Fruit fly (Drosophila melanogaster) whole organism, prepupa: ENCODE measurements around the gene CG10171.
A peak's percentile ranks its signal among the peaks of the same experiment; 100 is the strongest.

Source experiments
- CG10631 ChIP-seq: fragments of 200-800 bp; sonication (Bioruptor generic); optimal IDR thresholded peaks from 2 replicates; lab custom pipeline; 2016; ENCODE audit warnings: missing biosample characterization, missing genetic modification characterization
- CG10669 ChIP-seq: fragments of 200-800 bp; sonication (Bioruptor generic); optimal IDR thresholded peaks from 3 replicates; lab custom pipeline; 2018; ENCODE audit warnings: missing biosample characterization, mild to moderate bottlenecking, missing genetic modification characterization, moderate library complexity
- CG11294 ChIP-seq: fragments of 200-800 bp; sonication (Bioruptor generic); IDR thresholded peaks from 2 replicates; pipeline ENCODE4 v1.3.6; 2022; ENCODE audit warnings: missing biosample characterization, missing genetic modification characterization
- CG11762 ChIP-seq: fragments of 200-800 bp; sonication (Bioruptor generic); optimal IDR thresholded peaks from 3 replicates; lab custom pipeline; 2016; ENCODE audit warnings: missing biosample characterization, missing genetic modification characterization; ENCODE audit not compliant: insufficient read depth
- CG11902 ChIP-seq: fragments of 200-800 bp; sonication (Bioruptor generic); optimal IDR thresholded peaks from 3 replicates; lab custom pipeline; 2016; ENCODE audit warnings: missing biosample characterization, missing genetic modification characterization
- CG15336 ChIP-seq: fragments of 200-800 bp; sonication (Bioruptor generic); IDR thresholded peaks from 2 replicates; pipeline ENCODE4 v1.3.6; 2022; ENCODE audit warnings: missing biosample characterization, missing genetic modification characterization
- CG1621 ChIP-seq: fragments of 200-800 bp; sonication (Bioruptor generic); optimal IDR thresholded peaks from 3 replicates; lab custom pipeline; 2018; ENCODE audit warnings: missing biosample characterization, mild to moderate bottlenecking, missing genetic modification characterization
- CG16779 ChIP-seq: fragments of 200-800 bp; sonication (Bioruptor generic); optimal IDR thresholded peaks from 3 replicates; lab custom pipeline; 2017; ENCODE audit warnings: missing biosample characterization, mild to moderate bottlenecking, missing genetic modification characterization
- CG3032 ChIP-seq: fragments of 200-800 bp; optimal IDR thresholded peaks from 2 replicates; lab custom pipeline; 2019; ENCODE audit warnings: missing biosample characterization, mild to moderate bottlenecking, missing genetic modification characterization, moderate library complexity
- CG6163 ChIP-seq: fragments of 200-800 bp; sonication (Bioruptor generic); IDR thresholded peaks from 3 replicates; pipeline ENCODE4 v1.3.6; 2022; ENCODE audit warnings: missing biosample characterization, missing genetic modification characterization
- CG6276 ChIP-seq: fragments of 200-800 bp; sonication (Bioruptor generic); optimal IDR thresholded peaks from 2 replicates; lab custom pipeline; 2017; ENCODE audit warnings: missing biosample characterization, mild to moderate bottlenecking, missing genetic modification characterization
- CG6808 ChIP-seq: fragments of 200-800 bp; sonication (Bioruptor generic); optimal IDR thresholded peaks from 3 replicates; lab custom pipeline; 2017; ENCODE audit warnings: missing biosample characterization, missing genetic modification characterization, mild to moderate bottlenecking, moderate library complexity, missing genetic modification reagents
- CG6854 ChIP-seq: fragments of 200-800 bp; sonication (Bioruptor generic); optimal IDR thresholded peaks from 2 replicates; lab custom pipeline; 2017; ENCODE audit warnings: missing biosample characterization, mild to moderate bottlenecking, missing genetic modification characterization
- CG7368 ChIP-seq: fragments of 200-800 bp; sonication (Bioruptor generic); optimal IDR thresholded peaks from 3 replicates; lab custom pipeline; 2016; ENCODE audit warnings: missing biosample characterization, missing genetic modification characterization
- CG8119 ChIP-seq: fragments of 200-800 bp; sonication (Bioruptor generic); IDR thresholded peaks from 3 replicates; pipeline ENCODE4 v1.3.6; 2022; ENCODE audit warnings: missing biosample characterization, missing genetic modification characterization
- CG8319 ChIP-seq: fragments of 200-800 bp; sonication (Bioruptor generic); optimal IDR thresholded peaks from 3 replicates; lab custom pipeline; 2016; ENCODE audit warnings: missing biosample characterization, missing genetic modification characterization
- CG8632 ChIP-seq: fragments of 200-800 bp; sonication (Bioruptor generic); optimal IDR thresholded peaks from 3 replicates; lab custom pipeline; 2016; ENCODE audit warnings: missing biosample characterization, missing genetic modification characterization
- CG9139 ChIP-seq: fragments of 200-800 bp; sonication (Bioruptor generic); optimal IDR thresholded peaks from 3 replicates; lab custom pipeline; 2017; ENCODE audit warnings: missing biosample characterization, mild to moderate bottlenecking, missing genetic modification characterization
- Eip75B ChIP-seq: fragments of 200-800 bp; sonication (Bioruptor generic); optimal IDR thresholded peaks from 3 replicates; lab custom pipeline; 2016; ENCODE audit warnings: missing biosample characterization, missing genetic modification characterization
- Eip93F ChIP-seq: fragments of 200-800 bp; sonication (Bioruptor generic); optimal IDR thresholded peaks from 2 replicates; lab custom pipeline; 2016; ENCODE audit warnings: missing biosample characterization, mild to moderate bottlenecking, missing genetic modification characterization
- Ets21C ChIP-seq: fragments of 200-800 bp; sonication (Bioruptor generic); optimal IDR thresholded peaks from 3 replicates; lab custom pipeline; 2016; ENCODE audit warnings: missing biosample characterization, missing genetic modification characterization
- Ets96B ChIP-seq: fragments of 200-800 bp; optimal IDR thresholded peaks from 2 replicates; lab custom pipeline; 2019; ENCODE audit warnings: missing biosample characterization, mild to moderate bottlenecking, missing genetic modification characterization, moderate library complexity
- Hr4 ChIP-seq: fragments of 200-800 bp; sonication (Bioruptor generic); optimal IDR thresholded peaks from 3 replicates; lab custom pipeline; 2016; ENCODE audit warnings: missing biosample characterization, missing genetic modification characterization
- Lpt ChIP-seq: fragments of 200-800 bp; sonication (Bioruptor generic); optimal IDR thresholded peaks from 3 replicates; lab custom pipeline; 2016; ENCODE audit warnings: missing biosample characterization, missing genetic modification characterization
- Met ChIP-seq: fragments of 200-800 bp; sonication (Bioruptor generic); optimal IDR thresholded peaks from 3 replicates; lab custom pipeline; 2016; ENCODE audit warnings: missing biosample characterization, missing genetic modification characterization
- OdsH ChIP-seq: fragments of 200-800 bp; sonication (Bioruptor generic); optimal IDR thresholded peaks from 3 replicates; lab custom pipeline; 2016; ENCODE audit warnings: missing biosample characterization, missing genetic modification characterization
- Smox ChIP-seq: fragments of 200-800 bp; sonication (Bioruptor generic); optimal IDR thresholded peaks from 3 replicates; lab custom pipeline; 2016; ENCODE audit warnings: missing biosample characterization, missing genetic modification characterization
- Sox102F ChIP-seq: fragments of 200-800 bp; sonication (Bioruptor generic); optimal IDR thresholded peaks from 2 replicates; lab custom pipeline; 2016; ENCODE audit warnings: missing biosample characterization, mild to moderate bottlenecking, missing genetic modification characterization
- Sox14 ChIP-seq: fragments of 200-800 bp; sonication (Bioruptor generic); optimal IDR thresholded peaks from 3 replicates; lab custom pipeline; 2016; ENCODE audit warnings: missing biosample characterization, missing genetic modification characterization
- Sox15 ChIP-seq: fragments of 200-800 bp; sonication (Bioruptor generic); optimal IDR thresholded peaks from 3 replicates; lab custom pipeline; 2016; ENCODE audit warnings: missing biosample characterization, missing genetic modification characterization
- achi ChIP-seq: fragments of 200-800 bp; sonication (Bioruptor generic); optimal IDR thresholded peaks from 3 replicates; lab custom pipeline; 2016; ENCODE audit warnings: missing biosample characterization, missing genetic modification characterization
- acj6 ChIP-seq: fragments of 200-800 bp; sonication (Bioruptor generic); optimal IDR thresholded peaks from 3 replicates; lab custom pipeline; 2016; ENCODE audit warnings: missing biosample characterization, missing genetic modification characterization
- dac ChIP-seq: fragments of 200-800 bp; sonication (Bioruptor generic); optimal IDR thresholded peaks from 2 replicates; lab custom pipeline; 2017; ENCODE audit warnings: missing biosample characterization, mild to moderate bottlenecking, missing genetic modification characterization
- dsx ChIP-seq: fragments of 200-800 bp; optimal IDR thresholded peaks from 3 replicates; lab custom pipeline; 2019; ENCODE audit warnings: missing biosample characterization, mild to moderate bottlenecking, missing genetic modification characterization, moderate library complexity; ENCODE audit not compliant: poor library complexity, severe bottlenecking
- esn ChIP-seq: fragments of 200-800 bp; sonication (Bioruptor generic); optimal IDR thresholded peaks from 2 replicates; lab custom pipeline; 2016; ENCODE audit warnings: missing biosample characterization, mild to moderate bottlenecking, missing genetic modification characterization, moderate library complexity
- fd59A ChIP-seq: fragments of 200-800 bp; sonication (Bioruptor generic); optimal IDR thresholded peaks from 2 replicates; lab custom pipeline; 2017; ENCODE audit warnings: missing biosample characterization, mild to moderate bottlenecking, missing genetic modification characterization, missing genetic modification reagents
- fd85E ChIP-seq: fragments of 200-800 bp; sonication (Bioruptor generic); optimal IDR thresholded peaks from 3 replicates; lab custom pipeline; 2016; ENCODE audit warnings: missing biosample characterization, missing genetic modification characterization
- fkh ChIP-seq: fragments of 200-800 bp; sonication (Bioruptor generic); optimal IDR thresholded peaks from 3 replicates; lab custom pipeline; 2017; ENCODE audit warnings: missing biosample characterization, mild to moderate bottlenecking, missing genetic modification characterization, moderate library complexity
- lz ChIP-seq: fragments of 200-800 bp; sonication (Bioruptor generic); optimal IDR thresholded peaks from 3 replicates; lab custom pipeline; 2016; ENCODE audit warnings: missing biosample characterization, missing genetic modification characterization
- net ChIP-seq: fragments of 200-800 bp; sonication (Bioruptor generic); optimal IDR thresholded peaks from 3 replicates; lab custom pipeline; 2016; ENCODE audit warnings: missing biosample characterization, missing genetic modification characterization
- salr ChIP-seq, 2 experiments: fragments of 200-800 bp; sonication (Bioruptor generic); optimal IDR thresholded peaks; 3 replicates each; lab custom pipeline; 2016 to 2018; ENCODE audit warnings: missing biosample characterization in 2 of 2, missing genetic modification characterization in 2 of 2, mild to moderate bottlenecking in 1 of 2
- spab ChIP-seq: fragments of 200-800 bp; sonication (Bioruptor generic); optimal IDR thresholded peaks from 2 replicates; lab custom pipeline; 2017; ENCODE audit warnings: missing biosample characterization, mild to moderate bottlenecking, missing genetic modification characterization, missing genetic modification reagents
- svp ChIP-seq: fragments of 200-800 bp; sonication (Bioruptor generic); peaks from one replicate; lab custom pipeline; 2016; ENCODE audit warnings: missing biosample characterization, missing genetic modification characterization
- topi ChIP-seq: fragments of 200-800 bp; sonication (Bioruptor generic); optimal IDR thresholded peaks from 3 replicates; lab custom pipeline; 2016; ENCODE audit warnings: missing biosample characterization, missing genetic modification characterization
- vri ChIP-seq: fragments of 200-800 bp; sonication (Bioruptor generic); optimal IDR thresholded peaks from 3 replicates; lab custom pipeline; 2016; ENCODE audit warnings: missing biosample characterization, mild to moderate bottlenecking, missing genetic modification characterization

CG10171 gene

dm6 chr3L:13387608-13388007, at the start of gene CG10171:
CG10171 (minus strand) TSS chr3L:13387907.
- TF ChIP-seq dac (GFP tag; lab: Kevin White, UChicago) (no peak), CG8119 (GFP tag; lab: Robert Waterston, UW) (no peak), CG6808 (GFP tag; lab: Kevin White, UChicago) (peak; percentile 81), dsx (GFP tag; lab: Kevin White, UChicago) (no peak), CG6276 (GFP tag; lab: Kevin White, UChicago) (no peak), CG1621 (peak; percentile 24), fd85E (GFP tag; lab: Kevin White, UChicago) (no peak), CG6854 (GFP tag; lab: Kevin White, UChicago) (no peak), svp (GFP tag; lab: Kevin White, UChicago) (peak; percentile 88), CG9139 (GFP tag; lab: Kevin White, UChicago) (no peak), fkh (GFP tag; lab: Kevin White, UChicago) (peak; percentile 95), Sox102F (no peak), esn (GFP tag; lab: Kevin White, UChicago) (no peak), vri (GFP tag; lab: Kevin White, UChicago) (no peak), CG16779 (tag; lab: Kevin White, UChicago) (no peak), CG8319 (GFP tag; lab: Kevin White, UChicago) (no peak), CG3032 (tag; lab: Kevin White, UChicago) (no peak)

dm6 chr3L:13437036-13437435, 49.3 kb upstream of the CG10171 start, which contains the start of gene CG10154:
CG10154 (minus strand) TSS chr3L:13437136.
- TF ChIP-seq net (GFP tag; lab: Kevin White, UChicago): no peak
- no peak for TF ChIP-seq fkh (GFP tag; lab: Kevin White, UChicago)
- TF ChIP-seq achi: no peak
- no peak for TF ChIP-seq Sox102F
- no peak for TF ChIP-seq CG11294 (GFP tag; lab: Robert Waterston, UW)
- TF ChIP-seq dsx (GFP tag; lab: Kevin White, UChicago): no peak
- no peak for TF ChIP-seq CG6808 (GFP tag; lab: Kevin White, UChicago)
- no peak for TF ChIP-seq topi
- TF ChIP-seq spab: no peak
- no peak for TF ChIP-seq Lpt
- no peak for TF ChIP-seq CG3032 (tag; lab: Kevin White, UChicago)
- no peak for TF ChIP-seq CG11902 (GFP tag; lab: Kevin White, UChicago)
- TF ChIP-seq CG16779 (tag; lab: Kevin White, UChicago): no peak
- no peak for TF ChIP-seq Sox14
- TF ChIP-seq Smox (GFP tag; lab: Kevin White, UChicago): no peak

dm6 chr3L:13435170-13435727, 47.5 kb upstream of the CG10171 start, which contains the start of gene CG10713:
CG10713 (minus strand) TSS chr3L:13435229.
- peak; percentile 28 for TF ChIP-seq CG3032 (tag; lab: Kevin White, UChicago)
- no peak for TF ChIP-seq Sox15 (GFP tag; lab: Kevin White, UChicago)
- TF ChIP-seq achi: no peak
- TF ChIP-seq Eip75B: no peak
- no peak for TF ChIP-seq lz (GFP tag; lab: Kevin White, UChicago)
- TF ChIP-seq Eip93F (GFP tag; lab: Kevin White, UChicago): no peak
- no peak for TF ChIP-seq esn (GFP tag; lab: Kevin White, UChicago)
- TF ChIP-seq salr (GFP tag; optimal IDR thresholded peaks at IDR 0.05; lab: Kevin White, UChicago): no peak
- no peak for TF ChIP-seq CG8632 (GFP tag; lab: Kevin White, UChicago)
- peak; percentile 60 for TF ChIP-seq CG10669
- TF ChIP-seq CG9139 (GFP tag; lab: Kevin White, UChicago): peak; percentile 60
- TF ChIP-seq Met (GFP tag; lab: Kevin White, UChicago): no peak
- peak; percentile 41 for TF ChIP-seq spab
- peak; percentile 44 for TF ChIP-seq CG1621
- TF ChIP-seq CG15336: peak; percentile 69
- TF ChIP-seq dac (GFP tag; lab: Kevin White, UChicago): peak; percentile 28
- TF ChIP-seq dsx (GFP tag; lab: Kevin White, UChicago): no peak
- peak; percentile 79 for TF ChIP-seq CG6163 (GFP tag; lab: Robert Waterston, UW)
- TF ChIP-seq net (GFP tag; lab: Kevin White, UChicago): peak; percentile 29
- TF ChIP-seq acj6: no peak
- TF ChIP-seq CG6808 (GFP tag; lab: Kevin White, UChicago): peak; percentile 62
- no peak for TF ChIP-seq OdsH
- no peak for TF ChIP-seq CG10631 (GFP tag; lab: Kevin White, UChicago)
- no peak for TF ChIP-seq fd59A (GFP tag; lab: Kevin White, UChicago)
- TF ChIP-seq CG7368 (GFP tag; lab: Kevin White, UChicago): peak; percentile 44
- no peak for TF ChIP-seq fkh (GFP tag; lab: Kevin White, UChicago)
- peak; percentile 67; the same call in 2 of the 3 replicates for TF ChIP-seq CG8119 (GFP tag; lab: Robert Waterston, UW)
- TF ChIP-seq CG11762 (GFP tag; lab: Kevin White, UChicago): no peak
- peak; percentile 53 for TF ChIP-seq Ets96B (tag; lab: Kevin White, UChicago)
- no peak for TF ChIP-seq Smox (GFP tag; lab: Kevin White, UChicago)
- TF ChIP-seq Ets21C (GFP tag; lab: Kevin White, UChicago): no peak
- TF ChIP-seq Hr4 (GFP tag; lab: Kevin White, UChicago): no peak
